Worm (Caenorhabditis elegans): Measurements from ENCODE around the gene gst-2.

DNA sequence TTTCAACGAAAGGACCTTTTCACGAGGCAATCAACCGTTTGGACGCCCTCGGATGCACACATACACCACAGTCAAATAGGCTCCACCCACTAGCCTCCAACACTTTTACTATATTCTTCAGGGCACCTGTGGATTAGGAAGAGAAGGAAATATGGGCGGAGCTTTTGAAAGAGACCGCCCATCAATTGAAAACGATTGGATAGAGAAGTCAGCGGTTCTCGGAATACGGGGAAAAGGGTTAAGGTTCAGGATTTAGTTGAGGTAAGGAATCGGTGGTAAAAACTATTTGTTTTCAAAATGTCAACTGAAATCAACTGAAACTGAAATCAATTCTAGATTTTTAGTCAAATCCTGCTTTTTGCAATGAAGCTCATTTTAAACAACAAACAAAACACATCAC, 31.4 kb downstream of the gst-2 start, which contains the start of gene egl-38:
- TF ChIP-seq flt-1 (GFP tag; IDR thresholded peaks at IDR 0.05) (no peak), cog-1 (tag; optimal IDR thresholded peaks at IDR 0.05) (no peak), ztf-29 (GFP tag; IDR thresholded peaks at IDR 0.05) (no peak), med-1 (GFP tag; optimal IDR thresholded peaks at IDR 0.05; ENCODE audit: insufficient read depth) (no peak), ztf-23 (GFP tag; IDR thresholded peaks at IDR 0.05) (no peak)

Measured in whole organism, midembryonic.